Worm (Caenorhabditis elegans) whole organism, L1 larva: ENCODE measurements around the gene prmt-9.

ENCODE experiments used
- C34B4.2 ChIP-seq: sonication (generic microtip); optimal IDR thresholded peaks from 2 replicates; lab custom pipeline; 2017; ENCODE audit warnings: mild to moderate bottlenecking, missing genetic modification characterization, missing compliant biosample characterization
- F16B12.6 ChIP-seq: fragments of 150-350 bp; optimal IDR thresholded peaks from 2 replicates; lab custom pipeline; 2014; ENCODE audit warnings: missing biosample characterization, missing genetic modification characterization
- aly-2 ChIP-seq: fragments of 150-350 bp; optimal IDR thresholded peaks from 2 replicates; lab custom pipeline; 2014; ENCODE audit warnings: missing biosample characterization, missing genetic modification characterization
- ama-1 ChIP-seq: fragments of 150-350 bp; optimal IDR thresholded peaks from 2 replicates; lab custom pipeline; 2014
- blmp-1 ChIP-seq: fragments of 150-350 bp; optimal IDR thresholded peaks from 2 replicates; lab custom pipeline; 2014; ENCODE audit warnings: missing biosample characterization, missing genetic modification characterization
- ceh-8 ChIP-seq: fragments of 200-800 bp; sonication (Bioruptor generic); optimal IDR thresholded peaks from 2 replicates; lab custom pipeline; 2018; ENCODE audit warnings: mild to moderate bottlenecking, missing genetic modification characterization, moderate library complexity, missing compliant biosample characterization
- ceh-82 ChIP-seq, 3 experiments: fragments of 150-350 bp in 1 of 3; sonication (generic microtip) in 2 of 3; optimal IDR thresholded peaks; 2 replicates each; lab custom pipeline; 2014 to 2017; ENCODE audit warnings: missing biosample characterization in 3 of 3, missing genetic modification characterization in 3 of 3
- ceh-88 ChIP-seq: fragments of 200-800 bp; sonication (Bioruptor generic); IDR thresholded peaks from 2 replicates; pipeline ENCODE4 v1.3.6; 2022; ENCODE audit warnings: missing genetic modification characterization, missing compliant biosample characterization
- ces-1 ChIP-seq: fragments of 150-350 bp; optimal IDR thresholded peaks from 2 replicates; lab custom pipeline; 2014; ENCODE audit warnings: missing biosample characterization, missing genetic modification reagents, missing genetic modification characterization
- dsc-1 ChIP-seq: sonication (generic microtip); optimal IDR thresholded peaks from 2 replicates; lab custom pipeline; 2016; ENCODE audit warnings: mild to moderate bottlenecking, missing genetic modification characterization, missing compliant biosample characterization
- efl-1 ChIP-seq, 4 experiments: fragments of 150-350 bp; optimal IDR thresholded peaks in 3 of 4; peaks in 1 of 4; 1 replicate in 1 of 4; 2 replicates in 3 of 4; lab custom pipeline; 2014; ENCODE audit warnings: missing biosample characterization in 2 of 4, missing genetic modification characterization in 2 of 4, missing genetic modification reagents in 2 of 4
- efl-3 ChIP-seq: fragments of 200-800 bp; sonication (Bioruptor generic); optimal IDR thresholded peaks from 2 replicates; lab custom pipeline; 2018; ENCODE audit warnings: mild to moderate bottlenecking, missing genetic modification characterization, missing compliant biosample characterization
- egl-27 ChIP-seq, 2 experiments: fragments of 150-350 bp in 1 of 2; sonication (generic microtip); optimal IDR thresholded peaks; 3 replicates each; lab custom pipeline; 2017 to 2018; ENCODE audit warnings: missing biosample characterization in 2 of 2, missing genetic modification characterization in 2 of 2, missing genetic modification reagents in 2 of 2
- elt-3 ChIP-seq, 6 experiments: fragments of 150-350 bp in 1 of 6; sonication (generic microtip); optimal IDR thresholded peaks; 2 replicates each; lab custom pipeline; 2017 to 2018; ENCODE audit warnings: missing biosample characterization in 6 of 6, missing genetic modification characterization in 6 of 6, inconsistent platforms in 1 of 6
- fos-1 ChIP-seq: fragments of 150-350 bp; optimal IDR thresholded peaks from 2 replicates; lab custom pipeline; 2014; ENCODE audit warnings: missing biosample characterization, missing genetic modification characterization
- grh-1 ChIP-seq: fragments of 200-800 bp; sonication (Bioruptor generic); IDR thresholded peaks from 2 replicates; pipeline ENCODE4 v1.3.6; 2022; ENCODE audit warnings: missing genetic modification reagents, missing genetic modification characterization, missing compliant biosample characterization
- hpl-2 ChIP-seq: fragments of 150-350 bp; optimal IDR thresholded peaks from 2 replicates; lab custom pipeline; 2014; ENCODE audit warnings: missing biosample characterization, missing genetic modification reagents, missing genetic modification characterization
- lin-13 ChIP-seq: fragments of 150-350 bp; optimal IDR thresholded peaks from 2 replicates; lab custom pipeline; 2014; ENCODE audit warnings: missing biosample characterization, missing genetic modification reagents, missing genetic modification characterization
- lin-14 ChIP-seq: fragments of 200-800 bp; sonication (Bioruptor generic); optimal IDR thresholded peaks from 2 replicates; lab custom pipeline; 2018; ENCODE audit warnings: mild to moderate bottlenecking, missing genetic modification characterization, moderate library complexity, missing compliant biosample characterization
- lin-35 ChIP-seq, 2 experiments: fragments of 150-350 bp; optimal IDR thresholded peaks; 2 replicates each; lab custom pipeline; 2014; ENCODE audit warnings: missing biosample characterization in 2 of 2, missing genetic modification characterization in 2 of 2, missing genetic modification reagents in 2 of 2
- lin-39 ChIP-seq: fragments of 150-350 bp; optimal IDR thresholded peaks from 2 replicates; lab custom pipeline; 2014; ENCODE audit warnings: missing biosample characterization, missing genetic modification reagents, missing genetic modification characterization
- lir-3 ChIP-seq: sonication (generic microtip); optimal IDR thresholded peaks from 2 replicates; lab custom pipeline; 2016; ENCODE audit warnings: mild to moderate bottlenecking, missing genetic modification characterization, moderate library complexity, missing compliant biosample characterization; ENCODE audit not compliant: poor library complexity
- lsy-2 ChIP-seq, 2 experiments: fragments of 150-350 bp; optimal IDR thresholded peaks; 2 replicates each; lab custom pipeline; 2014; ENCODE audit warnings: missing biosample characterization in 2 of 2, missing genetic modification characterization in 2 of 2
- mef-2 ChIP-seq: fragments of 150-350 bp; optimal IDR thresholded peaks from 2 replicates; lab custom pipeline; 2014; ENCODE audit warnings: missing biosample characterization, missing genetic modification characterization
- mep-1 ChIP-seq: fragments of 150-350 bp; optimal IDR thresholded peaks from 2 replicates; lab custom pipeline; 2014; ENCODE audit warnings: missing biosample characterization, missing genetic modification characterization
- nhr-12 ChIP-seq: sonication (generic microtip); optimal IDR thresholded peaks from 2 replicates; lab custom pipeline; 2017; ENCODE audit warnings: missing biosample characterization, missing genetic modification characterization
- nhr-28 ChIP-seq: fragments of 150-350 bp; optimal IDR thresholded peaks from 2 replicates; lab custom pipeline; 2014; ENCODE audit warnings: missing biosample characterization, missing genetic modification characterization
- nhr-47 ChIP-seq: sonication (generic microtip); optimal IDR thresholded peaks from 2 replicates; lab custom pipeline; 2016; ENCODE audit warnings: mild to moderate bottlenecking, missing genetic modification characterization, moderate library complexity, missing compliant biosample characterization
- nhr-77 ChIP-seq: fragments of 150-350 bp; optimal IDR thresholded peaks from 2 replicates; lab custom pipeline; 2014; ENCODE audit warnings: missing biosample characterization, missing genetic modification characterization
- nhr-84 ChIP-seq: sonication (generic microtip); optimal IDR thresholded peaks from 2 replicates; lab custom pipeline; 2017; ENCODE audit warnings: missing biosample characterization, missing genetic modification characterization
- nhr-85 ChIP-seq: sonication (generic microtip); peaks from one replicate; lab custom pipeline; 2016; ENCODE audit warnings: missing genetic modification characterization, inconsistent platforms, missing compliant biosample characterization
- nhr-90 ChIP-seq: sonication (generic microtip); optimal IDR thresholded peaks from 2 replicates; lab custom pipeline; 2016; ENCODE audit warnings: mild to moderate bottlenecking, missing genetic modification characterization, missing compliant biosample characterization; ENCODE audit not compliant: poor library complexity
- pqm-1 ChIP-seq: sonication (generic microtip); optimal IDR thresholded peaks from 3 replicates; lab custom pipeline; 2017; ENCODE audit warnings: missing biosample characterization, missing genetic modification characterization
- rnt-1 ChIP-seq: sonication (generic microtip); optimal IDR thresholded peaks from 2 replicates; lab custom pipeline; 2016; ENCODE audit warnings: mild to moderate bottlenecking, missing genetic modification characterization, moderate library complexity, missing compliant biosample characterization
- skn-1 ChIP-seq: fragments of 150-350 bp; optimal IDR thresholded peaks from 2 replicates; lab custom pipeline; 2014; ENCODE audit warnings: missing biosample characterization, missing genetic modification characterization
- snu-23 ChIP-seq: sonication (generic microtip); optimal IDR thresholded peaks from 2 replicates; lab custom pipeline; 2016; ENCODE audit warnings: missing genetic modification characterization, missing compliant biosample characterization
- swsn-7 ChIP-seq: sonication (generic microtip); optimal IDR thresholded peaks from 2 replicates; lab custom pipeline; 2016; ENCODE audit warnings: missing genetic modification characterization, missing compliant biosample characterization
- unc-130 ChIP-seq: fragments of 150-350 bp; optimal IDR thresholded peaks from 2 replicates; lab custom pipeline; 2017; ENCODE audit warnings: missing biosample characterization, missing genetic modification characterization, inconsistent platforms
- unc-86 ChIP-seq: sonication (generic microtip); optimal IDR thresholded peaks from 2 replicates; lab custom pipeline; 2016; ENCODE audit warnings: missing genetic modification characterization, missing compliant biosample characterization
- vab-15 ChIP-seq: sonication (generic microtip); optimal IDR thresholded peaks from 2 replicates; lab custom pipeline; 2017; ENCODE audit warnings: missing genotype, mild to moderate bottlenecking, missing genetic modification characterization, missing compliant biosample characterization
- zip-4 ChIP-seq: fragments of 200-800 bp; sonication (Bioruptor generic); optimal IDR thresholded peaks from 2 replicates; lab custom pipeline; 2018; ENCODE audit warnings: mild to moderate bottlenecking, missing genetic modification characterization, moderate library complexity, missing compliant biosample characterization
- ztf-4 ChIP-seq: fragments of 150-350 bp; optimal IDR thresholded peaks from 2 replicates; lab custom pipeline; 2014; ENCODE audit warnings: missing biosample characterization, missing genetic modification characterization

Gene prmt-9

ce11 chrIV:12637340-12637739 is 46.8 kb downstream of the prmt-9 start (continued):
- no peak for TF ChIP-seq dsc-1

ce11 chrIV:12633825-12634224 is 50.4 kb downstream of the prmt-9 start:
- TF ChIP-seq C34B4.2 (tag; lab: Kevin White, UChicago) (no peak), nhr-47 (tag; lab: Kevin White, UChicago) (no peak), ama-1 (no peak), efl-3 (GFP tag; lab: Kevin White, UChicago) (no peak), mef-2 (tag; lab: Kevin White, UChicago) (no peak), vab-15 (tag; lab: Kevin White, UChicago) (no peak), mep-1 (tag; lab: Kevin White, UChicago) (peak; percentile 58), lin-14 (GFP tag; lab: Kevin White, UChicago) (peak; percentile 69), pqm-1 (tag; lab: Kevin White, UChicago) (no peak), egl-27 (tag; optimal IDR thresholded peaks at IDR 0.05; lab: Kevin White, UChicago) (no peak), rnt-1 (no peak), fos-1 (tag; lab: Kevin White, UChicago) (peak; percentile 10), ceh-8 (GFP tag; lab: Kevin White, UChicago) (no peak), lin-35 (GFP tag; optimal IDR thresholded peaks at IDR 0.05; lab: Kevin White, UChicago) (peak in 1 of 2 experiments; percentile 40), nhr-28 (tag; lab: Kevin White, UChicago) (no peak), elt-3 (tag; optimal IDR thresholded peaks at IDR 0.05; lab: Kevin White, UChicago) (peak in 3 of 6 experiments; percentile 5 to 41 (median 18)), nhr-77 (tag; lab: Kevin White, UChicago) (no peak), efl-1 (optimal IDR thresholded peaks at IDR 0.05; lab: Kevin White, UChicago) (no peak), efl-1 (GFP tag; optimal IDR thresholded peaks at IDR 0.05 in 1 of 2; lab: Kevin White, UChicago) (peak in 1 of 2 experiments; percentile 85), ces-1 (GFP tag; lab: Kevin White, UChicago) (no peak), grh-1 (no peak), lsy-2 (tag; optimal IDR thresholded peaks at IDR 0.05; lab: Kevin White, UChicago) (peak in 1 of 2 experiments; percentile 32), unc-86 (tag; lab: Kevin White, UChicago) (no peak), lin-13 (GFP tag; lab: Kevin White, UChicago) (no peak), nhr-12 (tag; lab: Kevin White, UChicago) (no peak), zip-4 (no peak), hpl-2 (GFP tag; lab: Kevin White, UChicago) (no peak), ceh-82 (tag; optimal IDR thresholded peaks at IDR 0.05; lab: Kevin White, UChicago) (no peak), lin-39 (tag; lab: Kevin White, UChicago) (no peak), dsc-1 (peak; percentile 59), nhr-90 (tag; lab: Kevin White, UChicago) (no peak), swsn-7 (tag; lab: Kevin White, UChicago) (no peak), nhr-84 (tag; lab: Kevin White, UChicago) (no peak), blmp-1 (peak; percentile 77), skn-1 (no peak), unc-130 (tag; lab: Kevin White, UChicago) (no peak), ztf-4 (tag; lab: Kevin White, UChicago) (no peak), F16B12.6 (tag; lab: Kevin White, UChicago) (no peak), nhr-85 (tag; lab: Kevin White, UChicago) (peak; percentile 58), ceh-88 (no peak), snu-23 (peak; percentile 52), aly-2 (tag; lab: Kevin White, UChicago) (no peak), lir-3 (tag; lab: Kevin White, UChicago) (no peak)
